Worm (Caenorhabditis elegans): Measurements from ENCODE around the gene sptl-2.

sptl-2 gene

ce11 chrV:8007460-8008292 is 9.3 kb upstream of the sptl-2 start, which contains the start of gene Y97E10AR.3 (continued):
- TF ChIP-seq F57A8.1 (GFP tag; optimal IDR thresholded peaks at IDR 0.05) (no peak), bed-1 (GFP tag; IDR thresholded peaks at IDR 0.05) (no peak), gei-17 (GFP tag; optimal IDR thresholded peaks at IDR 0.05) (no peak), lir-1 (GFP tag; conservative IDR thresholded peaks at IDR 0.05) (no peak), mxl-1 (tag; optimal IDR thresholded peaks at IDR 0.05) (no peak), lin-35 (GFP tag; optimal IDR thresholded peaks at IDR 0.05) (no peak), hsf-1 (GFP tag; IDR thresholded peaks at IDR 0.05) (0 out of 2 replicates have a peak, but pooled peaks have one; percentile 8), ceh-91 (GFP tag; IDR thresholded peaks at IDR 0.05) (no peak), ceh-79 (tag; optimal IDR thresholded peaks at IDR 0.05) (no peak), ztf-25 (GFP tag; IDR thresholded peaks at IDR 0.05) (0 out of 2 replicates have a peak, but pooled peaks have one; percentile 20), K11D2.4 (GFP tag; IDR thresholded peaks at IDR 0.05) (no peak), F37B4.10 (GFP tag; IDR thresholded peaks at IDR 0.05) (no peak), Y67H2A.10 (GFP tag; conservative IDR thresholded peaks at IDR 0.05) (no peak), nhr-80 (tag; optimal IDR thresholded peaks at IDR 0.05) (peak; percentile 3), rpc-1 (optimal IDR thresholded peaks at IDR 0.05) (no peak), rpc-1 (tag; optimal IDR thresholded peaks at IDR 0.05) (no peak), dox-1 (GFP tag; IDR thresholded peaks at IDR 0.05) (no peak), lin-40 (tag; optimal IDR thresholded peaks at IDR 0.05) (no peak)

- TF ChIP-seq ceh-91 (GFP tag; IDR thresholded peaks at IDR 0.05) (no peak), madf-8 (GFP tag; conservative IDR thresholded peaks at IDR 0.05) (0 out of 2 replicates have a peak, but pooled peaks have one; percentile 26), tlf-1 (GFP tag; optimal IDR thresholded peaks at IDR 0.05) (no peak), F55B11.4 (tag; optimal IDR thresholded peaks at IDR 0.05; ENCODE audit: borderline replicate concordance, insufficient read depth) (no peak), ZK185.1 (tag; optimal IDR thresholded peaks at IDR 0.05; ENCODE audit: poor library complexity, severe bottlenecking) (no peak), ztf-26 (tag; optimal IDR thresholded peaks at IDR 0.05) (no peak), F57A8.1 (GFP tag; optimal IDR thresholded peaks at IDR 0.05) (no peak), B0261.1 (tag; optimal IDR thresholded peaks at IDR 0.05) (no peak), madf-3 (GFP tag; IDR thresholded peaks at IDR 0.05) (no peak), mel-28 (tag; optimal IDR thresholded peaks at IDR 0.05; ENCODE audit: borderline replicate concordance) (no peak), hmg-1.2 (GFP tag; IDR thresholded peaks at IDR 0.05) (0 out of 2 replicates have a peak, but pooled peaks have one; percentile 7), lin-26 (GFP tag; IDR thresholded peaks at IDR 0.05) (no peak), tbp1 (GFP tag; optimal IDR thresholded peaks at IDR 0.05) (no peak), snpc-1.1 (tag; optimal IDR thresholded peaks at IDR 0.05; ENCODE audit: insufficient read depth) (no peak), F37B4.10 (GFP tag; IDR thresholded peaks at IDR 0.05) (no peak), F33H1.4 (GFP tag; IDR thresholded peaks at IDR 0.05) (peak; percentile 57), ceh-27 (GFP tag; optimal IDR thresholded peaks at IDR 0.05) (no peak), hmg-20 (GFP tag; IDR thresholded peaks at IDR 0.05) (no peak), nfya-2 (GFP tag; IDR thresholded peaks at IDR 0.05) (no peak), lsl-1 (GFP tag; optimal IDR thresholded peaks at IDR 0.05) (peak; percentile 66), xnd-1 (tag; optimal IDR thresholded peaks at IDR 0.05) (no peak), sea-2 (GFP tag; IDR thresholded peaks at IDR 0.05) (no peak), madf-6 (GFP tag; IDR thresholded peaks at IDR 0.05) (peak; percentile 39; the same call in 1 of the 2 replicates), D2030.7 (GFP tag; IDR thresholded peaks at IDR 0.05) (no peak), lir-1 (GFP tag; conservative IDR thresholded peaks at IDR 0.05) (no peak), gei-17 (GFP tag; optimal IDR thresholded peaks at IDR 0.05) (no peak), rec-8 (tag; optimal IDR thresholded peaks at IDR 0.05) (no peak), snpc-1.3 (tag; optimal IDR thresholded peaks at IDR 0.05; ENCODE audit: insufficient read depth) (peak; percentile 8), ets-4 (GFP tag; optimal IDR thresholded peaks at IDR 0.05) (no peak), nhr-80 (tag; optimal IDR thresholded peaks at IDR 0.05) (no peak), nfya-1 (tag; optimal IDR thresholded peaks at IDR 0.05; ENCODE audit: borderline replicate concordance, insufficient read depth) (no peak), ztf-3 (GFP tag; optimal IDR thresholded peaks at IDR 0.05) (no peak), T07F8.4 (tag; optimal IDR thresholded peaks at IDR 0.05) (no peak)
Measured at ce11 chrV:8010103-8010502, 6.9 kb upstream of the sptl-2 start, which contains the start of gene Y97E10AR.4. Y97E10AR.4 (minus strand) TSS chrV:8010233.
